Fruit fly (Drosophila melanogaster) whole organism, pupa: ENCODE data around the gene Pc.

Experiments used
- CG15710 ChIP-seq: fragments of 200-800 bp; sonication (Bioruptor generic); optimal IDR thresholded peaks from 2 replicates; lab custom pipeline; 2018; ENCODE audit warnings: missing biosample characterization, mild to moderate bottlenecking, missing genetic modification characterization, moderate library complexity
- CG8301 ChIP-seq: fragments of 200-800 bp; sonication (Bioruptor generic); optimal IDR thresholded peaks from 2 replicates; lab custom pipeline; 2018; ENCODE audit warnings: missing biosample characterization, mild to moderate bottlenecking, missing genetic modification characterization
- fd96Ca ChIP-seq: fragments of 200-800 bp; sonication (Bioruptor generic); IDR thresholded peaks from 3 replicates; pipeline ENCODE4 v1.3.6; 2022; ENCODE audit warnings: missing biosample characterization, missing genetic modification characterization

dm6 chr3L:21298375-21298774 is 19.4 kb downstream of the Pc start, which contains the start of gene CG43702:
- TF ChIP-seq CG8301 = no peak
- no peak for TF ChIP-seq fd96Ca (GFP tag; lab: Robert Waterston, UW)
- no peak for TF ChIP-seq CG15710 (tag; lab: Kevin White, UChicago)
